Worm (Caenorhabditis elegans) whole organism, midembryonic: ENCODE results near the gene ZK666.4.

Experiments
- cog-1 ChIP-seq: sonication (generic microtip); optimal IDR thresholded peaks from 2 replicates; lab custom pipeline; 2016; ENCODE audit warnings: missing genetic modification characterization, missing compliant biosample characterization
- flt-1 ChIP-seq: fragments of 200-800 bp; sonication (Bioruptor generic); IDR thresholded peaks from 2 replicates; pipeline ENCODE4 v1.3.6; 2022; ENCODE audit warnings: missing genetic modification characterization, missing compliant biosample characterization
- klf-2 ChIP-seq: fragments of 200-800 bp; sonication (Bioruptor generic); conservative IDR thresholded peaks from 2 replicates; pipeline ENCODE4 v1.3.6; 2022; ENCODE audit warnings: missing genetic modification reagents, missing genetic modification characterization, missing compliant biosample characterization
- med-1 ChIP-seq: sonication (generic microtip); optimal IDR thresholded peaks from 2 replicates; lab custom pipeline; 2017; ENCODE audit warnings: missing genetic modification characterization, mild to moderate bottlenecking, missing compliant biosample characterization, antibody characterized with exemption, missing genetic modification reagents; ENCODE audit not compliant: insufficient read depth
- ref-1 ChIP-seq: fragments of 200-800 bp; sonication (Bioruptor generic); conservative IDR thresholded peaks from 2 replicates; pipeline ENCODE4 v1.3.6; 2022; ENCODE audit warnings: missing genetic modification reagents, missing genetic modification characterization, missing compliant biosample characterization
- tab-1 ChIP-seq: fragments of 200-800 bp; sonication (Bioruptor generic); IDR thresholded peaks from 2 replicates; pipeline ENCODE4 v1.3.6; 2022; ENCODE audit warnings: missing genetic modification characterization, missing compliant biosample characterization
- ztf-23 ChIP-seq: fragments of 200-800 bp; sonication (Bioruptor generic); IDR thresholded peaks from 2 replicates; pipeline ENCODE4 v1.3.6; 2022; ENCODE audit warnings: missing genetic modification reagents, missing genetic modification characterization, missing compliant biosample characterization
- ztf-29 ChIP-seq: fragments of 200-800 bp; sonication (Bioruptor generic); IDR thresholded peaks from 2 replicates; pipeline ENCODE4 v1.3.6; 2022; ENCODE audit warnings: missing genetic modification reagents, missing genetic modification characterization, missing compliant biosample characterization

DNA sequence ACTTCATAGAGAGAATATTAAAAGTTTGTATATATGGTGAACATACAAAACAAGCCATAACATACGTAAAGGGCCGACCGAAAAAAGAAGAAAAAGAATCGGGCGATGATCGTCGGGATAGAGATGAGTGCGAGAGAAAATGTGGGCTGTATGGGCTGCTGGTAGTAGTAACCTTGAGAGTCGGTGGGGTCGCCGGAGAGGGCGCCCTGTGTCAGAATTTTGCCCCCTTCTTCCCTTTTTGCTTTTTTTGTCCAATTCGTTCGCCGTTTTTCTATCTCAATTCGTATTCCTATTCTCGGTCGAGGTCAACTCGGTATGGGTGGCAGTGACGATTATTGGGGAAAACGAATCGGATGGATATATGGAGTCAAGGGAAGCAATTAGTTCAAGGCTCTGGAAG, 28.9 kb downstream of the ZK666.4 start:
- TF ChIP-seq tab-1 (GFP tag; lab: Robert Waterston, UW) (no peak), flt-1 (GFP tag; lab: Robert Waterston, UW) (no peak), cog-1 (tag; lab: Kevin White, UChicago) (no peak), ztf-29 (GFP tag; lab: Robert Waterston, UW) (no peak), ref-1 (GFP tag; lab: Robert Waterston, UW) (no peak), klf-2 (GFP tag; lab: Robert Waterston, UW) (no peak), ztf-23 (GFP tag; lab: Robert Waterston, UW) (no peak), med-1 (GFP tag; lab: Kevin White, UChicago) (no peak)
